Worm (Caenorhabditis elegans) whole organism, L4/young adult: ENCODE results near the gene Y62F5A.9.

Source experiments
- W03F9.2 ChIP-seq: fragments of 150-350 bp; optimal IDR thresholded peaks from 2 replicates; lab custom pipeline; 2014; ENCODE audit warnings: missing biosample characterization, missing genetic modification characterization
- him-1 ChIP-seq: sonication (generic microtip); optimal IDR thresholded peaks from 2 replicates; lab custom pipeline; 2016; ENCODE audit warnings: missing genotype, missing genetic modification reagents, missing genetic modification characterization, missing compliant biosample characterization

ce11 chrII:11578327-11578726, 39.7 kb upstream of the Y62F5A.9 start, which contains the start of gene smc-6:
- no peak for TF ChIP-seq W03F9.2 (tag; lab: Kevin White, UChicago)
- no peak for TF ChIP-seq him-1 (tag; lab: Kevin White, UChicago)
